Fruit fly (Drosophila melanogaster): ENCODE results near the gene CG17562.

CG17562 gene

dm6 chr3R:16615009-16615408 is at the start of gene CG17562:
TSS of gene CG17562 (plus strand) at chr3R:16615309.
- TF ChIP-seq CG11902 (GFP tag; optimal IDR thresholded peaks at IDR 0.05): no peak
- TF ChIP-seq Hr4 (GFP tag; optimal IDR thresholded peaks at IDR 0.05): no peak
- no peak for TF ChIP-seq pdm3 (GFP tag; optimal IDR thresholded peaks at IDR 0.05)
- TF ChIP-seq CG3919 (GFP tag; optimal IDR thresholded peaks at IDR 0.05): no peak
- TF ChIP-seq spab (GFP tag; optimal IDR thresholded peaks at IDR 0.05): no peak
- no peak for TF ChIP-seq Eip78C (GFP tag)
- TF ChIP-seq CG8119 (GFP tag; IDR thresholded peaks at IDR 0.05): no peak
- no peak for TF ChIP-seq CG34406 (GFP tag; optimal IDR thresholded peaks at IDR 0.05)
- TF ChIP-seq Sox102F (GFP tag; optimal IDR thresholded peaks at IDR 0.05): no peak
- TF ChIP-seq Eip75B (GFP tag; optimal IDR thresholded peaks at IDR 0.05): no peak
- TF ChIP-seq Gug (GFP tag; IDR thresholded peaks at IDR 0.05): no peak
- no peak for TF ChIP-seq CG6276 (GFP tag; optimal IDR thresholded peaks at IDR 0.05)
- TF ChIP-seq CG1621 (tag; optimal IDR thresholded peaks at IDR 0.05): no peak
- no peak for TF ChIP-seq eg (GFP tag; IDR thresholded peaks at IDR 0.05)
- TF ChIP-seq achi (GFP tag; optimal IDR thresholded peaks at IDR 0.05): no peak
- TF ChIP-seq CG15336 (GFP tag; IDR thresholded peaks at IDR 0.05): no peak
- no peak for TF ChIP-seq topi (GFP tag; optimal IDR thresholded peaks at IDR 0.05)
- TF ChIP-seq CG4318 (GFP tag; optimal IDR thresholded peaks at IDR 0.05): no peak

dm6 chr3R:16569338-16569737 is 45.8 kb upstream of the CG17562 start:
- no peak for TF ChIP-seq CG1621 (tag; optimal IDR thresholded peaks at IDR 0.05)
- no peak for TF ChIP-seq CG6792 (GFP tag; optimal IDR thresholded peaks at IDR 0.05)
- no peak for TF ChIP-seq Blimp-1 (GFP tag; optimal IDR thresholded peaks at IDR 0.05)
- TF ChIP-seq ss (GFP tag; optimal IDR thresholded peaks at IDR 0.05): no peak
- TF ChIP-seq CG3919 (GFP tag; optimal IDR thresholded peaks at IDR 0.05): no peak
- no peak for TF ChIP-seq CG16779 (tag; optimal IDR thresholded peaks at IDR 0.05)
- TF ChIP-seq Sox102F (GFP tag; optimal IDR thresholded peaks at IDR 0.05): no peak
- TF ChIP-seq net (GFP tag; optimal IDR thresholded peaks at IDR 0.05): no peak
- no peak for TF ChIP-seq CG4318 (GFP tag; optimal IDR thresholded peaks at IDR 0.05)
- TF ChIP-seq Ets21C (GFP tag; optimal IDR thresholded peaks at IDR 0.05): no peak
- no peak for TF ChIP-seq CG11762 (GFP tag; optimal IDR thresholded peaks at IDR 0.05; ENCODE audit: insufficient read depth)
- no peak for TF ChIP-seq topi (GFP tag; optimal IDR thresholded peaks at IDR 0.05)

- no peak for TF ChIP-seq Blimp-1 (GFP tag; optimal IDR thresholded peaks at IDR 0.05)
- TF ChIP-seq CG10631 (GFP tag; optimal IDR thresholded peaks at IDR 0.05): no peak
- TF ChIP-seq topi (GFP tag; optimal IDR thresholded peaks at IDR 0.05): no peak
- TF ChIP-seq OdsH (GFP tag; optimal IDR thresholded peaks at IDR 0.05): no peak
- no peak for TF ChIP-seq achi (GFP tag; optimal IDR thresholded peaks at IDR 0.05)
- no peak for TF ChIP-seq Sox14 (GFP tag; optimal IDR thresholded peaks at IDR 0.05)
- no peak for TF ChIP-seq CG3032 (tag; optimal IDR thresholded peaks at IDR 0.05)
- TF ChIP-seq eg (GFP tag; IDR thresholded peaks at IDR 0.05): no peak
- no peak for TF ChIP-seq CG6808 (GFP tag; optimal IDR thresholded peaks at IDR 0.05)
- TF ChIP-seq CG4318 (GFP tag; optimal IDR thresholded peaks at IDR 0.05): no peak
- no peak for TF ChIP-seq fd59A (GFP tag; optimal IDR thresholded peaks at IDR 0.05)
- no peak for TF ChIP-seq Hr4 (GFP tag; optimal IDR thresholded peaks at IDR 0.05)
- TF ChIP-seq CG15336 (GFP tag; IDR thresholded peaks at IDR 0.05): no peak
- TF ChIP-seq pdm3 (GFP tag; optimal IDR thresholded peaks at IDR 0.05): no peak
- TF ChIP-seq CG8119 (GFP tag; IDR thresholded peaks at IDR 0.05): no peak
- TF ChIP-seq Hr39 (GFP tag; optimal IDR thresholded peaks at IDR 0.05): no peak
- no peak for TF ChIP-seq Sox102F (GFP tag; optimal IDR thresholded peaks at IDR 0.05)
- no peak for TF ChIP-seq acj6 (GFP tag; optimal IDR thresholded peaks at IDR 0.05)
- no peak for TF ChIP-seq Eip78C (GFP tag)
Observed at dm6 chr3R:16570484-16570883, 44.6 kb upstream of the CG17562 start.

- TF ChIP-seq Sox15 (GFP tag; optimal IDR thresholded peaks at IDR 0.05): no peak
- TF ChIP-seq CG34406 (GFP tag; optimal IDR thresholded peaks at IDR 0.05): no peak
- no peak for TF ChIP-seq pdm3 (GFP tag; optimal IDR thresholded peaks at IDR 0.05)
- TF ChIP-seq achi (GFP tag; optimal IDR thresholded peaks at IDR 0.05): no peak
- no peak for TF ChIP-seq eg (GFP tag; IDR thresholded peaks at IDR 0.05)
Observed at dm6 chr3R:16571215-16571614, 43.9 kb upstream of the CG17562 start, which contains the start of gene CG14891. TSS of gene CG14891 (plus strand) at chr3R:16571515.

Measured in whole organism, prepupa.